Fruit fly (Drosophila melanogaster) whole organism, pupa: Measurements from ENCODE around the gene Dph4.

Experiments used
- CG17806 ChIP-seq: fragments of 200-800 bp; sonication (Bioruptor generic); optimal IDR thresholded peaks from 2 replicates; lab custom pipeline; 2018; ENCODE audit warnings: missing biosample characterization, mild to moderate bottlenecking, missing genetic modification characterization, moderate library complexity
- CG34367 ChIP-seq: fragments of 200-800 bp; sonication (Bioruptor generic); optimal IDR thresholded peaks from 2 replicates; lab custom pipeline; 2018; ENCODE audit warnings: missing biosample characterization, mild to moderate bottlenecking, missing genetic modification characterization
- CG8159 ChIP-seq: fragments of 200-800 bp; sonication (Bioruptor generic); optimal IDR thresholded peaks from 3 replicates; lab custom pipeline; 2018; ENCODE audit warnings: missing biosample characterization, mild to moderate bottlenecking, missing genetic modification characterization, moderate library complexity
- CG8301 ChIP-seq: fragments of 200-800 bp; sonication (Bioruptor generic); optimal IDR thresholded peaks from 2 replicates; lab custom pipeline; 2018; ENCODE audit warnings: missing biosample characterization, mild to moderate bottlenecking, missing genetic modification characterization
- EcR ChIP-seq: fragments of 200-800 bp; sonication (Bioruptor generic); optimal IDR thresholded peaks from 3 replicates; lab custom pipeline; 2019; ENCODE audit warnings: missing biosample characterization, missing genetic modification characterization, mild to moderate bottlenecking, moderate library complexity, missing genetic modification reagents
- Pif1A ChIP-seq: fragments of 200-800 bp; sonication (Bioruptor generic); optimal IDR thresholded peaks from 3 replicates; lab custom pipeline; 2016; ENCODE audit warnings: missing biosample characterization, missing genetic modification characterization
- Pif1B ChIP-seq: fragments of 200-800 bp; sonication (Bioruptor generic); optimal IDR thresholded peaks from 3 replicates; lab custom pipeline; 2016; ENCODE audit warnings: missing biosample characterization, missing genetic modification characterization
- rn ChIP-seq: fragments of 200-800 bp; sonication (Bioruptor generic); IDR thresholded peaks from 2 replicates; pipeline ENCODE4 v1.3.6; 2022; ENCODE audit warnings: missing biosample characterization, missing genetic modification characterization

DNA sequence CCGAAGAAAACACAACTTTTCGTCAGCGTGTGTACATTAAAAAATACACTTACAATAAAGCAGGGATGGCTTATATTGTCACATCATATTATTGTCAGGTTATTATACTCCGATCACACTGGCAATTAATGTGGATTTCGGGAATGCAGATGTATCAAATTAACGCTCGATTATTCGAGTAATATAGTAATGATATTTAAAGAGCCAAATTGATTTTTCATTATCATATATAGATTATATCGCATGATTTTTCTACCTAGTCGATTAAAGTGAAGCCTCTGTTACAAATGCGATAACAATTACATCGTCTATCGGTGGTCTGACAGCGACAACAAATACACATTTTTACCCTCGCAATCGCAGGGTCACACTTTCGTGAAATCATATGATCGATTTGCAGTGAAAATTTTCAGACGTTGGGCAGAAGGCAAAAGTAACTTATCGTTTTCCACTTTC lies 32.5 kb downstream of the Dph4 start, which contains the start of the genes noi and Vha26:
- TF ChIP-seq Pif1B (GFP tag; lab: Kevin White, UChicago) (no peak), CG34367 (no peak), rn (GFP tag; lab: Robert Waterston, UW) (no peak), CG8301 (tag; lab: Kevin White, UChicago) (no peak), CG17806 (no peak), EcR (GFP tag; lab: Kevin White, UChicago) (no peak), Pif1A (GFP tag; lab: Kevin White, UChicago) (no peak), CG8159 (tag; lab: Kevin White, UChicago) (no peak)
